Worm (Caenorhabditis elegans): Measurements from ENCODE around the gene arx-5.

- no peak for TF ChIP-seq ceh-16 (tag; optimal IDR thresholded peaks at IDR 0.05)
- TF ChIP-seq mab-5 (tag; optimal IDR thresholded peaks at IDR 0.05), result no peak
- no peak for TF ChIP-seq R02D3.7 (tag; optimal IDR thresholded peaks at IDR 0.05)
- no peak for TF ChIP-seq lin-11 (tag; optimal IDR thresholded peaks at IDR 0.05)
- TF ChIP-seq egl-27 (tag; optimal IDR thresholded peaks at IDR 0.05), result no peak
Measured at ce11 chrIII:12822608-12823261, 4.8 kb upstream of the arx-5 start.

All from whole organism, L2 larva.